Worm (Caenorhabditis elegans): Measurements from ENCODE around the gene nhr-203.

nhr-203 gene

DNA sequence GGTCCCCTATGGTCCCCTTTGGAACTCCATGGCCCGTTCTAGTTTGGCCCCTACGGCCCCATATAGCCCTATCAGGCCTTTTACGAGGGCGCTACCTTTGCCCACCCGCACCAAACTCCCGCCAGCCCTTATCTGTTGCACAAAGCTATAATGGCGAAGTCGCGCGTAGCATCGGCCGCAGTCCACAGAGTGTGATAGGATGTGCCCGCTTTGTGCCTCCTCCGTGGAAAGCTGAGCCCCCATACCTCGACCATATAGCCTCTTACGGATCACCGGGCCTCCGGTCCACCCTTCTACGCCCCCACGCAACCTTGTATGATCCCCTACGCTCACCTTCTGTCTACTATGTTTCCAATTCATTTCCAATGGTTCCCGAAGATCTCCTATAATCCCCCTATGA is 12.6 kb upstream of the nhr-203 start:
- TF ChIP-seq elt-3 (tag; optimal IDR thresholded peaks at IDR 0.05), result no peak
- no peak for TF ChIP-seq elt-1 (tag; optimal IDR thresholded peaks at IDR 0.05; ENCODE audit: borderline replicate concordance, insufficient read depth)
- no peak for TF ChIP-seq zip-8 (tag; optimal IDR thresholded peaks at IDR 0.05)
- TF ChIP-seq nhr-12 (tag; optimal IDR thresholded peaks at IDR 0.05), result no peak
- no peak for TF ChIP-seq lin-32 (GFP tag; optimal IDR thresholded peaks at IDR 0.05)
- no peak for TF ChIP-seq unc-120 (tag; optimal IDR thresholded peaks at IDR 0.05; ENCODE audit: poor library complexity, severe bottlenecking)
- no peak for TF ChIP-seq tbx-8 (GFP tag; optimal IDR thresholded peaks at IDR 0.05)
- TF ChIP-seq lsy-2 (tag; optimal IDR thresholded peaks at IDR 0.05), result no peak
- no peak for TF ChIP-seq lin-13 (tag; optimal IDR thresholded peaks at IDR 0.05)
- TF ChIP-seq sptf-1 (tag; optimal IDR thresholded peaks at IDR 0.05), result no peak
- TF ChIP-seq ham-2 (GFP tag; optimal IDR thresholded peaks at IDR 0.05), result no peak
- no peak for TF ChIP-seq pha-4 (tag; optimal IDR thresholded peaks at IDR 0.05)
- no peak for TF ChIP-seq flh-1 (GFP tag; optimal IDR thresholded peaks at IDR 0.05)
- no peak for TF ChIP-seq snpc-4 (tag; optimal IDR thresholded peaks at IDR 0.05)
- no peak for TF ChIP-seq nhr-76 (tag; optimal IDR thresholded peaks at IDR 0.05)
- TF ChIP-seq ceh-43 (GFP tag; optimal IDR thresholded peaks at IDR 0.05), result no peak
- no peak for TF ChIP-seq bed-3 (GFP tag; optimal IDR thresholded peaks at IDR 0.05)
- TF ChIP-seq cnd-1 (tag; optimal IDR thresholded peaks at IDR 0.05), result no peak
- TF ChIP-seq ceh-39 (tag; optimal IDR thresholded peaks at IDR 0.05), result no peak
- no peak for TF ChIP-seq unc-62 (GFP tag; optimal IDR thresholded peaks at IDR 0.05)

DNA sequence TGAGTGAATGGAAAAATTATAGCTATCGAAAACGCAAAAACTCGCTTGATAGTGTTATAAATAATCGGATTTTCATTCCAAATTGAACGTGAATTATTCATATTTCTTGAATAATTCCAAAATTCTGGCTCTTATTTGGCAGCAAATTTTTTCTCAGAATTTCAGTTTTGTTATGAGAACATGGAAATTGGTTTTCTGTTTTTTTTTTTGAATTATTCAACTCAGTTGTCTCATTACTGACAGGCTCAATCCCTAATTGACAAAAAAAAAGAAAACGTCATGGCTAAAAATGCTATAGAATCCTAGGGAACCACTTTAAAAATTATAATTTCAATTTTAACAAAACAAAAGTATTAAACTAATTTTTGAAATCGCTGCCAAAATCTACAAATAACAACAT is 10.5 kb upstream of the nhr-203 start, which contains the start of gene srh-35:
Gene srh-35 (minus strand): TSS at position 101 of the 400 bp plus-strand sequence.
- TF ChIP-seq nhr-12 (tag; optimal IDR thresholded peaks at IDR 0.05), result no peak
- no peak for TF ChIP-seq lsy-2 (tag; optimal IDR thresholded peaks at IDR 0.05)
- no peak for TF ChIP-seq lin-32 (GFP tag; optimal IDR thresholded peaks at IDR 0.05)
- TF ChIP-seq M03D4.4 (tag; optimal IDR thresholded peaks at IDR 0.05), result no peak
- no peak for TF ChIP-seq cnd-1 (tag; optimal IDR thresholded peaks at IDR 0.05)
- TF ChIP-seq elt-1 (tag; optimal IDR thresholded peaks at IDR 0.05; ENCODE audit: borderline replicate concordance, insufficient read depth), result no peak
- no peak for TF ChIP-seq mab-5 (tag; optimal IDR thresholded peaks at IDR 0.05)
- TF ChIP-seq ceh-39 (tag; optimal IDR thresholded peaks at IDR 0.05), result no peak
- TF ChIP-seq snpc-4 (tag; optimal IDR thresholded peaks at IDR 0.05), result no peak
- no peak for TF ChIP-seq sptf-1 (tag; optimal IDR thresholded peaks at IDR 0.05)
- TF ChIP-seq elt-3 (tag; optimal IDR thresholded peaks at IDR 0.05), result no peak
- no peak for TF ChIP-seq hlh-1 (tag; optimal IDR thresholded peaks at IDR 0.05)
- no peak for TF ChIP-seq blmp-1 (tag; optimal IDR thresholded peaks at IDR 0.05)
- TF ChIP-seq unc-120 (tag; optimal IDR thresholded peaks at IDR 0.05; ENCODE audit: poor library complexity, severe bottlenecking), result no peak
- TF ChIP-seq unc-39 (tag; optimal IDR thresholded peaks at IDR 0.05), result no peak
- TF ChIP-seq ceh-83 (GFP tag; optimal IDR thresholded peaks at IDR 0.05), result no peak
- TF ChIP-seq mep-1 (tag; optimal IDR thresholded peaks at IDR 0.05), result no peak
- TF ChIP-seq sem-2 (GFP tag; optimal IDR thresholded peaks at IDR 0.05), result no peak

DNA sequence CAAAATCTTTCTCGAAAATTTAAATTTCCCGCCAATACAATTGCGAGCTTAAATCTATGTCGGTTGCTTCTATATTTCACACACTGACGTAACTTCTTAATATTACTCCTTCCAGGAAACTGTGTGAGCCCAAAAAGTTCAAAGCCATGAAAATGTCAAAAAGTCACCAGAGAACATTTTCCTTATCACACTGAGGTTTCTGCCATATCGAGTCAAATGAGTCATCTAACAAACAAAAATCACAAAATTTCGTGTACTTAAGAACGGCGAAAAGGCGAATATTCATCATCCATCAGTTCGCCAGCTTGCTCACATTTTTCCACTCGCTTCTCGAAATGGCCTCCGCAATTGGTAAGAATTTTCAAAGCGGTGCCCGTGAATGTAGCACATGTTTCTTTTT is 9.9 kb upstream of the nhr-203 start, which contains the start of gene M02H5.8:
Gene M02H5.8 (plus strand): TSS at position 297 of the 400 bp plus-strand sequence.
- TF ChIP-seq ceh-39 (tag; optimal IDR thresholded peaks at IDR 0.05) (no peak), unc-62 (GFP tag; optimal IDR thresholded peaks at IDR 0.05) (no peak), lsy-2 (tag; optimal IDR thresholded peaks at IDR 0.05) (no peak), elt-1 (tag; optimal IDR thresholded peaks at IDR 0.05; ENCODE audit: borderline replicate concordance, insufficient read depth) (no peak), ces-1 (GFP tag; optimal IDR thresholded peaks at IDR 0.05) (no peak), zip-8 (tag; optimal IDR thresholded peaks at IDR 0.05) (no peak), nhr-2 (tag; optimal IDR thresholded peaks at IDR 0.05) (no peak), mep-1 (tag; optimal IDR thresholded peaks at IDR 0.05) (no peak), lin-32 (GFP tag; optimal IDR thresholded peaks at IDR 0.05) (no peak), drap-1 (GFP tag; optimal IDR thresholded peaks at IDR 0.05) (no peak), unc-120 (tag; optimal IDR thresholded peaks at IDR 0.05; ENCODE audit: poor library complexity, severe bottlenecking) (no peak), sem-2 (GFP tag; optimal IDR thresholded peaks at IDR 0.05) (no peak), flh-1 (GFP tag; optimal IDR thresholded peaks at IDR 0.05) (no peak), sptf-1 (tag; optimal IDR thresholded peaks at IDR 0.05) (no peak), snpc-4 (tag; optimal IDR thresholded peaks at IDR 0.05) (no peak), elt-3 (tag; optimal IDR thresholded peaks at IDR 0.05) (no peak), nhr-76 (tag; optimal IDR thresholded peaks at IDR 0.05) (no peak), unc-39 (tag; optimal IDR thresholded peaks at IDR 0.05) (no peak), mab-5 (tag; optimal IDR thresholded peaks at IDR 0.05) (no peak)

DNA sequence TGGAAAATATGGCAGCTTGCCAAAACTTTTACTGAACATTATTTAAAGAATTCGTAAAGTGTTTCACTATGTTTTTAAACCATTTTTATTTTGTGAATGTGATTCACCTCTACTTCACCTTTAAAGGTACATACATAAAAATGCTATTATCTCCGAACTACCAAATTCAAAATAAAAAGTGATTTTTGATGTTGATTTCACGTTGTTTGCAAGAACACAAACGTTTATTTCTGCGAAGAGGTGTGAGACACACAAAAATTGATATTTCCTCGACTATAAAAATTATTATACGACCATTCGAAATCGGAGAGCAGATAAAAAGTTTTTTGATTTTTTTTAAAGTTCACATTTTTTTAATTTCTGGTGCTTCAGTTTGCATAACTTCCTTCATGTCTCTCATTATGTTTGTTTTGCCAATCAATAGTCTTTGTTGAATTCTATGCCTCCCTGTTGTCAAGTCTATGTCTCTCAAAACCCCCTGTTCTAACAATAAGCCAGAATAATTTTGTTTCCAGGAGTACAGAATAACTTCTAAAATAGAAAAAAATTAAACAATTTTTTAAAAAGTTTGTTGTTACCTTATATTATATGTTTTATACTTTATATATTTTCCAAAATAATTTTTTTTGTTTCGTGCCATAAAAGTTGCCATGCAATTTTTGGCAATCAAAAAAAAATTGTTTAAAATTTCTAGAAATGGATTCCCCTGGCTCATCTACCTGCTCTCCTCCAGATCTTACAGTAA is 8.7 kb upstream of the nhr-203 start, which contains the start of gene nhr-123:
Gene nhr-123 (plus strand): TSS at position 695 of the 745 bp plus-strand sequence.
- TF ChIP-seq M03D4.4 (tag; optimal IDR thresholded peaks at IDR 0.05) (no peak), nhr-237 (tag; optimal IDR thresholded peaks at IDR 0.05) (no peak), nhr-76 (tag; optimal IDR thresholded peaks at IDR 0.05) (no peak), nhr-2 (tag; optimal IDR thresholded peaks at IDR 0.05) (no peak), nhr-12 (tag; optimal IDR thresholded peaks at IDR 0.05) (no peak), tbx-8 (GFP tag; optimal IDR thresholded peaks at IDR 0.05) (no peak), mab-5 (tag; optimal IDR thresholded peaks at IDR 0.05) (no peak), elt-1 (tag; optimal IDR thresholded peaks at IDR 0.05; ENCODE audit: borderline replicate concordance, insufficient read depth) (no peak), unc-39 (tag; optimal IDR thresholded peaks at IDR 0.05) (no peak), sptf-1 (tag; optimal IDR thresholded peaks at IDR 0.05) (no peak), zip-8 (tag; optimal IDR thresholded peaks at IDR 0.05) (no peak), ces-1 (GFP tag; optimal IDR thresholded peaks at IDR 0.05) (no peak), snpc-4 (tag; optimal IDR thresholded peaks at IDR 0.05) (no peak), ceh-83 (GFP tag; optimal IDR thresholded peaks at IDR 0.05) (no peak), mep-1 (tag; optimal IDR thresholded peaks at IDR 0.05) (no peak)

Measured in whole organism, mixed stage, embryonic.